Worm (Caenorhabditis elegans): ENCODE results near the gene srh-62.

- TF ChIP-seq ceh-36 (tag; optimal IDR thresholded peaks at IDR 0.05) (no peak), ama-1 (optimal IDR thresholded peaks at IDR 0.05) (no peak), ets-7 (tag; optimal IDR thresholded peaks at IDR 0.05) (no peak), tra-4 (tag; optimal IDR thresholded peaks at IDR 0.05) (no peak), sea-1 (GFP tag; conservative IDR thresholded peaks at IDR 0.05) (no peak), scrt-1 (GFP tag; IDR thresholded peaks at IDR 0.05) (no peak), flt-1 (GFP tag; IDR thresholded peaks at IDR 0.05) (no peak), hmg-4 (GFP tag; optimal IDR thresholded peaks at IDR 0.05) (no peak), ceh-13 (GFP tag; optimal IDR thresholded peaks at IDR 0.05) (no peak), hnd-1 (tag; optimal IDR thresholded peaks at IDR 0.05) (no peak), B0310.2 (tag; optimal IDR thresholded peaks at IDR 0.05) (no peak), tbx-11 (GFP tag; IDR thresholded peaks at IDR 0.05) (no peak), aly-1 (tag; optimal IDR thresholded peaks at IDR 0.05) (no peak), hmbx-1 (tag; optimal IDR thresholded peaks at IDR 0.05) (no peak)
These were observed at the start of gene srh-62 for ce11 chrV:403028-403427.
